Worm (Caenorhabditis elegans) whole organism, L4 larva: ENCODE data around the gene T16G1.18.
A peak's percentile ranks its signal among the peaks of the same experiment; 100 is the strongest.

Experiments
- D1046.2 ChIP-seq: fragments of 200-800 bp; sonication (Bioruptor generic); IDR thresholded peaks from 2 replicates; pipeline ENCODE4 v1.3.6; 2022; ENCODE audit warnings: missing genetic modification characterization, missing compliant biosample characterization
- F10B5.3 ChIP-seq: sonication (generic microtip); optimal IDR thresholded peaks from 2 replicates; lab custom pipeline; 2016; ENCODE audit warnings: mild to moderate bottlenecking, missing genetic modification characterization, missing compliant biosample characterization
- R02D3.7 ChIP-seq: fragments of 150-350 bp; sonication (generic microtip); optimal IDR thresholded peaks from 3 replicates; lab custom pipeline; 2014; ENCODE audit warnings: missing biosample characterization, missing genetic modification characterization
- T20F7.1 ChIP-seq: fragments of 200-800 bp; sonication (Bioruptor generic); optimal IDR thresholded peaks from 2 replicates; lab custom pipeline; 2018; ENCODE audit warnings: mild to moderate bottlenecking, missing genetic modification characterization, missing compliant biosample characterization
- Y48G9A.11 ChIP-seq: fragments of 200-800 bp; sonication (Bioruptor generic); IDR thresholded peaks from 2 replicates; pipeline ENCODE4 v1.3.6; 2022; ENCODE audit warnings: missing genetic modification reagents, missing genetic modification characterization, missing compliant biosample characterization
- aha-1 ChIP-seq: fragments of 150-350 bp; peaks from one replicate; lab custom pipeline; 2014; ENCODE audit warnings: missing biosample characterization, missing genetic modification characterization
- aly-2 ChIP-seq: sonication (generic microtip); optimal IDR thresholded peaks from 2 replicates; lab custom pipeline; 2018; ENCODE audit warnings: missing biosample characterization, missing genetic modification characterization
- ceh-20 ChIP-seq: fragments of 200-800 bp; sonication (Bioruptor generic); IDR thresholded peaks from 2 replicates; pipeline ENCODE4 v1.3.6; 2022; ENCODE audit warnings: missing genetic modification reagents, missing genetic modification characterization, missing compliant biosample characterization
- ceh-28 ChIP-seq: fragments of 150-350 bp; optimal IDR thresholded peaks from 2 replicates; lab custom pipeline; 2014; ENCODE audit warnings: missing biosample characterization, missing genetic modification reagents, missing genetic modification characterization
- ceh-62 ChIP-seq: sonication (generic microtip); optimal IDR thresholded peaks from 2 replicates; lab custom pipeline; 2017; ENCODE audit warnings: missing biosample characterization, missing genetic modification characterization
- daf-16 ChIP-seq, 3 experiments: sonication (generic microtip); optimal IDR thresholded peaks; 2 replicates each; lab custom pipeline; 2016 to 2017; ENCODE audit warnings: missing genetic modification characterization in 3 of 3, missing genetic modification reagents in 3 of 3, mild to moderate bottlenecking in 2 of 3, missing compliant biosample characterization in 2 of 3, missing biosample characterization in 1 of 3, moderate library complexity in 1 of 3
- dpl-1 ChIP-seq: fragments of 150-350 bp; optimal IDR thresholded peaks from 2 replicates; lab custom pipeline; 2014; ENCODE audit warnings: missing biosample characterization, missing genetic modification reagents, missing genetic modification characterization
- dve-1 ChIP-seq: sonication (generic microtip); optimal IDR thresholded peaks from 2 replicates; lab custom pipeline; 2017; ENCODE audit warnings: antibody characterized with exemption, mild to moderate bottlenecking, missing genetic modification characterization, missing compliant biosample characterization; ENCODE audit not compliant: insufficient read depth
- egl-27 ChIP-seq: sonication (generic microtip); optimal IDR thresholded peaks from 3 replicates; lab custom pipeline; 2017; ENCODE audit warnings: missing biosample characterization, missing genetic modification reagents, missing genetic modification characterization
- hif-1 ChIP-seq, 2 experiments: sonication (generic microtip); optimal IDR thresholded peaks; 2 replicates each; lab custom pipeline; 2016 to 2017; ENCODE audit warnings: missing compliant biosample characterization in 2 of 2, missing genetic modification characterization in 2 of 2, missing genetic modification reagents in 2 of 2, missing genotype in 2 of 2, mild to moderate bottlenecking in 1 of 2
- hlh-30 ChIP-seq: sonication (generic microtip); optimal IDR thresholded peaks from 2 replicates; lab custom pipeline; 2017; ENCODE audit warnings: antibody characterized with exemption, mild to moderate bottlenecking, missing genetic modification characterization, missing compliant biosample characterization; ENCODE audit not compliant: insufficient read depth
- lin-39 ChIP-seq: fragments of 150-350 bp; optimal IDR thresholded peaks from 2 replicates; lab custom pipeline; 2014; ENCODE audit warnings: missing biosample characterization, missing genetic modification reagents, missing genetic modification characterization
- lsy-2 ChIP-seq, 2 experiments: fragments of 150-350 bp in 1 of 2; sonication (generic microtip) in 1 of 2; optimal IDR thresholded peaks; 2 replicates each; lab custom pipeline; 2014 to 2017; ENCODE audit warnings: missing biosample characterization in 2 of 2, missing genetic modification characterization in 2 of 2
- madf-9 ChIP-seq: fragments of 200-800 bp; sonication (Bioruptor generic); conservative IDR thresholded peaks from 2 replicates; pipeline ENCODE4 v1.3.6; 2022; ENCODE audit warnings: missing genetic modification reagents, missing genetic modification characterization, missing compliant biosample characterization
- mdl-1 ChIP-seq, 2 experiments: fragments of 150-350 bp in 1 of 2; sonication (generic microtip) in 1 of 2; optimal IDR thresholded peaks; 2 replicates each; lab custom pipeline; 2014 to 2017; ENCODE audit warnings: missing biosample characterization in 2 of 2, missing genetic modification characterization in 2 of 2
- mep-1 ChIP-seq: fragments of 150-350 bp; sonication (generic microtip); optimal IDR thresholded peaks from 3 replicates; lab custom pipeline; 2014; ENCODE audit warnings: missing biosample characterization, missing genetic modification characterization
- mes-2 ChIP-seq: sonication (generic microtip); optimal IDR thresholded peaks from 2 replicates; lab custom pipeline; 2016; ENCODE audit warnings: missing genotype, mild to moderate bottlenecking, missing genetic modification characterization, missing compliant biosample characterization; ENCODE audit not compliant: poor library complexity, severe bottlenecking
- nhr-11 ChIP-seq: fragments of 150-350 bp; optimal IDR thresholded peaks from 2 replicates; lab custom pipeline; 2014; ENCODE audit warnings: missing biosample characterization, missing genetic modification characterization
- nhr-28 ChIP-seq: fragments of 150-350 bp; optimal IDR thresholded peaks from 2 replicates; lab custom pipeline; 2014; ENCODE audit warnings: missing biosample characterization, missing genetic modification characterization
- nhr-41 ChIP-seq: fragments of 200-800 bp; sonication (Bioruptor generic); IDR thresholded peaks from 2 replicates; pipeline ENCODE4 v1.3.6; 2022; ENCODE audit warnings: missing genetic modification reagents, missing genetic modification characterization, missing compliant biosample characterization
- nhr-6 ChIP-seq: fragments of 150-350 bp; optimal IDR thresholded peaks from 2 replicates; lab custom pipeline; 2014; ENCODE audit warnings: missing biosample characterization, missing genetic modification characterization
- tra-1 ChIP-seq: fragments of 200-800 bp; sonication (Bioruptor generic); IDR thresholded peaks from 2 replicates; pipeline ENCODE4 v1.3.6; 2022; ENCODE audit warnings: missing genetic modification reagents, missing genetic modification characterization, missing compliant biosample characterization
- unc-39 ChIP-seq: sonication (generic microtip); optimal IDR thresholded peaks from 2 replicates; lab custom pipeline; 2017; ENCODE audit warnings: missing biosample characterization, missing genetic modification characterization
- unc-62 ChIP-seq, 3 experiments: fragments of 150-350 bp in 1 of 3; sonication (generic microtip); optimal IDR thresholded peaks in 2 of 3; peaks in 1 of 3; 1 replicate in 1 of 3; 2 replicates in 2 of 3; lab custom pipeline; 2014 to 2017; ENCODE audit warnings: missing biosample characterization in 3 of 3, missing genetic modification characterization in 3 of 3, missing genetic modification reagents in 3 of 3, missing genotype in 1 of 3
- zag-1 ChIP-seq: fragments of 150-350 bp; optimal IDR thresholded peaks from 2 replicates; lab custom pipeline; 2014; ENCODE audit warnings: missing biosample characterization, missing genetic modification characterization
- zip-11 ChIP-seq: fragments of 200-800 bp; sonication (Bioruptor generic); IDR thresholded peaks from 2 replicates; pipeline ENCODE4 v1.3.6; 2022; ENCODE audit warnings: missing genetic modification characterization, missing compliant biosample characterization
- zip-2 ChIP-seq: fragments of 150-350 bp; optimal IDR thresholded peaks from 2 replicates; lab custom pipeline; 2014; ENCODE audit warnings: missing biosample characterization, missing genetic modification characterization
- ztf-11 ChIP-seq: fragments of 150-350 bp; optimal IDR thresholded peaks from 2 replicates; lab custom pipeline; 2014; ENCODE audit warnings: missing biosample characterization, missing genetic modification characterization

Gene T16G1.18

DNA sequence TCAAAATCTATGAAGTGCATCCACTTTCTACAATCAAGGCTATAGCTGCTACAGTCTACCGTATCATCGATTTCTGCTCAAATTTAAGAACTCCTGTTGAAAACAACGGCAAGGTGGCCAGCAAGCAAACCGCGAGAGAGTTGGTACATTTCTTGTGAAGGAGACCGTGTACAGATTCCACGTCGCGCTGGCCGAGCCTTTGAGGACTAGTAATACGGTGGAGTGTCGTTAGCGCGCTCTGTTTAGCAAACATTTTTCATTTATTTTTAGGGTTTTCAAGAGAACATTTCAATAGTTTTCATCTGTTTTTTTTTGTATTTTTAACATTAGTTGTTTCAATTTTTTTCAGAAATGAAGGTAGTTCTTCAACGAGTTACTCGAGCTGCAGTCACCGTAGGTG lies 1.2 kb downstream of the T16G1.18 start, which contains the start of gene pqn-68:
pqn-68 (plus strand) TSS at position 350 of the 400 bp plus-strand sequence.
- peak; percentile 92 for TF ChIP-seq T20F7.1 (GFP tag; lab: Kevin White, UChicago)
- peak in 1 of 2 experiments; percentile 55 for TF ChIP-seq lsy-2 (tag; optimal IDR thresholded peaks at IDR 0.05; lab: Kevin White, UChicago)
- no peak for TF ChIP-seq zag-1 (tag; lab: Kevin White, UChicago)
- TF ChIP-seq dpl-1 (GFP tag; lab: Kevin White, UChicago): peak; percentile 25
- TF ChIP-seq nhr-6 (tag; lab: Kevin White, UChicago): peak; percentile 80
- TF ChIP-seq F10B5.3: no peak
- no peak for TF ChIP-seq R02D3.7 (tag; lab: Kevin White, UChicago)
- peak; percentile 8 for TF ChIP-seq hlh-30 (tag; lab: Kevin White, UChicago)
- TF ChIP-seq daf-16 (GFP tag; optimal IDR thresholded peaks at IDR 0.05; lab: Kevin White, UChicago): no peak
- peak; percentile 6 for TF ChIP-seq daf-16 (tag; optimal IDR thresholded peaks at IDR 0.05; lab: Kevin White, UChicago)
- TF ChIP-seq dve-1 (tag; lab: Kevin White, UChicago): peak; percentile 17
- peak in 1 of 2 experiments; percentile 8 for TF ChIP-seq hif-1 (tag; optimal IDR thresholded peaks at IDR 0.05; lab: Kevin White, UChicago)
- TF ChIP-seq mes-2 (tag; lab: Kevin White, UChicago): peak; percentile 85
- TF ChIP-seq aha-1 (tag; lab: Kevin White, UChicago): peak; percentile 71
- no peak for TF ChIP-seq madf-9

ce11 chrV:12953702-12954101 lies 2.6 kb downstream of the T16G1.18 start, which contains the start of gene eif-3.K:
TSS of gene eif-3.K (plus strand) at chrV:12954002.
- TF ChIP-seq unc-62 (GFP tag; optimal IDR thresholded peaks at IDR 0.05 in 1 of 2; lab: Kevin White, UChicago) (peak in 1 of 2 experiments; percentile 24), unc-62 (tag; optimal IDR thresholded peaks at IDR 0.05; lab: Kevin White, UChicago) (no peak), egl-27 (no peak)
- TF ChIP-seq, all 104 proteins: peak for 1

ce11 chrV:12954261-12954660 lies 3.2 kb downstream of the T16G1.18 start:
- no peak for TF ChIP-seq nhr-41 (GFP tag; lab: Robert Waterston, UW)
- TF ChIP-seq mep-1: no peak
- TF ChIP-seq ztf-11: no peak
- peak in 1 of 2 experiments; percentile 77 for TF ChIP-seq unc-62 (GFP tag; optimal IDR thresholded peaks at IDR 0.05 in 1 of 2; lab: Kevin White, UChicago)
- TF ChIP-seq unc-62 (tag; optimal IDR thresholded peaks at IDR 0.05; lab: Kevin White, UChicago): no peak
- TF ChIP-seq mes-2 (tag; lab: Kevin White, UChicago): no peak
- TF ChIP-seq aly-2 (tag; lab: Kevin White, UChicago): no peak
- peak; percentile 76 for TF ChIP-seq aha-1 (tag; lab: Kevin White, UChicago)

ce11 chrV:12961085-12961560 lies 10.0 kb downstream of the T16G1.18 start, which contains the start of gene mpst-7:
TSS of gene mpst-7 (minus strand) at chrV:12961135.
- TF ChIP-seq tra-1: no peak
- no peak for TF ChIP-seq nhr-11 (tag; lab: Kevin White, UChicago)
- no peak for TF ChIP-seq Y48G9A.11 (GFP tag; lab: Robert Waterston, UW)
- TF ChIP-seq zip-11 (GFP tag; lab: Robert Waterston, UW): no peak
- TF ChIP-seq ceh-20: no peak
- TF ChIP-seq D1046.2: no peak
- TF ChIP-seq zip-2 (tag; lab: Kevin White, UChicago): no peak
- peak in 1 of 2 experiments; percentile 25 for TF ChIP-seq unc-62 (GFP tag; optimal IDR thresholded peaks at IDR 0.05 in 1 of 2; lab: Kevin White, UChicago)
- no peak for TF ChIP-seq unc-62 (tag; optimal IDR thresholded peaks at IDR 0.05; lab: Kevin White, UChicago)
- no peak for TF ChIP-seq ceh-62 (tag; lab: Kevin White, UChicago)
- no peak for TF ChIP-seq unc-39 (tag; lab: Kevin White, UChicago)
- TF ChIP-seq mdl-1 (tag; optimal IDR thresholded peaks at IDR 0.05; lab: Kevin White, UChicago): no peak
- no peak for TF ChIP-seq dve-1 (tag; lab: Kevin White, UChicago)
- no peak for TF ChIP-seq aha-1 (tag; lab: Kevin White, UChicago)
- TF ChIP-seq ceh-28 (tag; lab: Kevin White, UChicago): no peak
- TF ChIP-seq nhr-28: peak; percentile 12
- no peak for TF ChIP-seq lin-39 (tag; lab: Kevin White, UChicago)
- TF ChIP-seq aly-2 (tag; lab: Kevin White, UChicago): no peak
